Worm (Caenorhabditis elegans) whole organism, L4/young adult: ENCODE measurements around the gene kmo-1.

Experiments
- W03F9.2 ChIP-seq: fragments of 150-350 bp; optimal IDR thresholded peaks from 2 replicates; lab custom pipeline; 2014; ENCODE audit warnings: missing biosample characterization, missing genetic modification characterization
- dao-5 ChIP-seq: sonication (generic microtip); optimal IDR thresholded peaks from 2 replicates; lab custom pipeline; 2016; ENCODE audit warnings: missing genotype, missing genetic modification characterization, moderate library complexity, missing compliant biosample characterization
- him-1 ChIP-seq: sonication (generic microtip); optimal IDR thresholded peaks from 2 replicates; lab custom pipeline; 2016; ENCODE audit warnings: missing genotype, missing genetic modification reagents, missing genetic modification characterization, missing compliant biosample characterization

DNA sequence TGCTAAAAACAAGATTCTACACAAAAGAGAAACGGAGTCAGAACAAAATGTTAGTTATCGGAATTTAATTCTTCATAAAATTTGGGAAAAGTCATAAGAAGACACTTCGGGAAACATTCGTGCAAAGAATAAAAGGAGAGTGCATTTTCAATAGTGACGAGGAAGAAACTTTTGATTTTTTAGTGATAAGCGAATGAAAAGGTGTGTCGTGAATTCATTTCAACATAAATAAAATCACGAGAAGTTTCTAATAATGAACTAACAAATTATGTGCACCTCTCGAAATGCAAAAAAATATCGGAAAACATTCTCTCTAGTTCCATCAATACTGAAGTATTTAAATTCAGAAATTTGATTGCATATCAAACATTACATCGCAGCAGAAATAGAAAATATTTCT lies 5.7 kb upstream of the kmo-1 start:
- TF ChIP-seq him-1 (tag; lab: Kevin White, UChicago): no peak
- TF ChIP-seq dao-5 (tag; lab: Kevin White, UChicago): no peak
- no peak for TF ChIP-seq W03F9.2 (tag; lab: Kevin White, UChicago)
